Worm (Caenorhabditis elegans) whole organism, late embryonic: ENCODE results near the gene ZK637.14.

ENCODE experiments used
- C08G9.2 ChIP-seq: sonication (generic microtip); optimal IDR thresholded peaks from 2 replicates; lab custom pipeline; 2016; ENCODE audit warnings: mild to moderate bottlenecking, missing genetic modification characterization, moderate library complexity, missing compliant biosample characterization
- C38D4.7 ChIP-seq: fragments of 200-800 bp; sonication (Bioruptor generic); optimal IDR thresholded peaks from 2 replicates; lab custom pipeline; 2018; ENCODE audit warnings: mild to moderate bottlenecking, missing genetic modification characterization, moderate library complexity, missing compliant biosample characterization
- F13H6.1 ChIP-seq: sonication (generic microtip); optimal IDR thresholded peaks from 2 replicates; lab custom pipeline; 2016; ENCODE audit warnings: missing genetic modification characterization, missing compliant biosample characterization
- K02D7.2 ChIP-seq: sonication (generic microtip); optimal IDR thresholded peaks from 2 replicates; lab custom pipeline; 2017; ENCODE audit warnings: mild to moderate bottlenecking, missing genetic modification characterization, missing compliant biosample characterization
- Y22D7AL.16 ChIP-seq: sonication (generic microtip); optimal IDR thresholded peaks from 2 replicates; lab custom pipeline; 2016; ENCODE audit warnings: missing genetic modification characterization, missing compliant biosample characterization
- ama-1 ChIP-seq: fragments of 150-350 bp; optimal IDR thresholded peaks from 2 replicates; lab custom pipeline; 2014
- ceh-14 ChIP-seq: sonication (generic microtip); optimal IDR thresholded peaks from 2 replicates; lab custom pipeline; 2016; ENCODE audit warnings: missing genotype, missing genetic modification characterization, missing compliant biosample characterization
- ceh-2 ChIP-seq: sonication (generic microtip); optimal IDR thresholded peaks from 2 replicates; lab custom pipeline; 2016; ENCODE audit warnings: missing genotype, missing genetic modification characterization, missing compliant biosample characterization
- ceh-24 ChIP-seq: sonication (generic microtip); optimal IDR thresholded peaks from 2 replicates; lab custom pipeline; 2016; ENCODE audit warnings: mild to moderate bottlenecking, missing genetic modification characterization, missing compliant biosample characterization
- ceh-31 ChIP-seq: sonication (generic microtip); optimal IDR thresholded peaks from 2 replicates; lab custom pipeline; 2016; ENCODE audit warnings: missing genetic modification characterization, missing compliant biosample characterization
- ceh-48 ChIP-seq: sonication (generic microtip); optimal IDR thresholded peaks from 2 replicates; lab custom pipeline; 2016; ENCODE audit warnings: missing genetic modification characterization, inconsistent platforms, missing compliant biosample characterization
- ceh-6 ChIP-seq: fragments of 200-800 bp; sonication (Bioruptor generic); optimal IDR thresholded peaks from 2 replicates; lab custom pipeline; 2018; ENCODE audit warnings: mild to moderate bottlenecking, missing genetic modification characterization, missing compliant biosample characterization
- dve-1 ChIP-seq: sonication (generic microtip); optimal IDR thresholded peaks from 2 replicates; lab custom pipeline; 2017; ENCODE audit warnings: antibody characterized with exemption, mild to moderate bottlenecking, missing genetic modification characterization, missing compliant biosample characterization
- elt-2 ChIP-seq: sonication (generic microtip); optimal IDR thresholded peaks from 2 replicates; lab custom pipeline; 2016; ENCODE audit warnings: missing genetic modification reagents, missing genetic modification characterization, missing compliant biosample characterization
- elt-4 ChIP-seq: sonication (generic microtip); optimal IDR thresholded peaks from 2 replicates; lab custom pipeline; 2016; ENCODE audit warnings: missing genetic modification characterization, missing compliant biosample characterization
- fax-1 ChIP-seq: sonication (generic microtip); optimal IDR thresholded peaks from 2 replicates; lab custom pipeline; 2016; ENCODE audit warnings: missing genotype, missing genetic modification characterization, missing compliant biosample characterization
- gmeb-2 ChIP-seq: sonication (generic microtip); optimal IDR thresholded peaks from 2 replicates; lab custom pipeline; 2016; ENCODE audit warnings: missing genetic modification characterization, inconsistent platforms, missing compliant biosample characterization
- hlh-15 ChIP-seq: sonication (generic microtip); optimal IDR thresholded peaks from 2 replicates; lab custom pipeline; 2016; ENCODE audit warnings: missing genetic modification characterization, missing compliant biosample characterization
- lim-6 ChIP-seq: sonication (generic microtip); optimal IDR thresholded peaks from 2 replicates; lab custom pipeline; 2016; ENCODE audit warnings: missing genetic modification characterization, missing compliant biosample characterization
- lin-11 ChIP-seq: fragments of 200-800 bp; sonication (Bioruptor generic); optimal IDR thresholded peaks from 2 replicates; lab custom pipeline; 2018; ENCODE audit warnings: mild to moderate bottlenecking, missing genetic modification characterization, missing compliant biosample characterization
- madf-2 ChIP-seq: sonication (generic microtip); optimal IDR thresholded peaks from 2 replicates; lab custom pipeline; 2017; ENCODE audit warnings: missing genetic modification characterization, missing compliant biosample characterization
- nfya-1 ChIP-seq: sonication (generic microtip); optimal IDR thresholded peaks from 2 replicates; lab custom pipeline; 2017; ENCODE audit warnings: missing genetic modification characterization, mild to moderate bottlenecking, missing compliant biosample characterization, antibody characterized with exemption, moderate library complexity
- nhr-11 ChIP-seq: fragments of 150-350 bp; optimal IDR thresholded peaks from 2 replicates; lab custom pipeline; 2014; ENCODE audit warnings: missing biosample characterization, missing genetic modification characterization
- pag-3 ChIP-seq: sonication (generic microtip); optimal IDR thresholded peaks from 2 replicates; lab custom pipeline; 2016; ENCODE audit warnings: missing compliant biosample characterization, missing genetic modification characterization, borderline replicate concordance
- pat-9 ChIP-seq: fragments of 200-800 bp; sonication (Bioruptor generic); optimal IDR thresholded peaks from 2 replicates; lab custom pipeline; 2018; ENCODE audit warnings: mild to moderate bottlenecking, missing genetic modification characterization, moderate library complexity, missing compliant biosample characterization
- pax-1 ChIP-seq: fragments of 150-350 bp; optimal IDR thresholded peaks from 2 replicates; lab custom pipeline; 2014; ENCODE audit warnings: missing biosample characterization, missing genetic modification characterization
- pha-2 ChIP-seq: sonication (generic microtip); optimal IDR thresholded peaks from 2 replicates; lab custom pipeline; 2017; ENCODE audit warnings: mild to moderate bottlenecking, missing genetic modification characterization, missing compliant biosample characterization
- ref-2 ChIP-seq: sonication (generic microtip); optimal IDR thresholded peaks from 2 replicates; lab custom pipeline; 2016; ENCODE audit warnings: missing genetic modification characterization, missing compliant biosample characterization
- sdc-2 ChIP-seq: sonication (generic microtip); optimal IDR thresholded peaks from 2 replicates; lab custom pipeline; 2016; ENCODE audit warnings: missing genotype, missing genetic modification characterization, missing compliant biosample characterization
- tbx-7 ChIP-seq: sonication (generic microtip); optimal IDR thresholded peaks from 2 replicates; lab custom pipeline; 2016; ENCODE audit warnings: missing genotype, missing genetic modification characterization, missing compliant biosample characterization
- ttx-3 ChIP-seq: sonication (generic microtip); optimal IDR thresholded peaks from 2 replicates; lab custom pipeline; 2016; ENCODE audit warnings: missing genetic modification reagents, missing genetic modification characterization, missing compliant biosample characterization
- unc-3 ChIP-seq, 2 experiments: fragments of 200-800 bp in 1 of 2; sonication (Bioruptor generic) in 1 of 2; sonication (generic microtip) in 1 of 2; conservative IDR thresholded peaks in 1 of 2; optimal IDR thresholded peaks in 1 of 2; 2 replicates each; pipeline versions ENCODE4 v1.3.6 to Lab custom; 2016 to 2022; ENCODE audit warnings: missing compliant biosample characterization in 2 of 2, missing genetic modification characterization in 2 of 2, missing genetic modification reagents in 1 of 2
- unc-55 ChIP-seq: sonication (generic microtip); optimal IDR thresholded peaks from 2 replicates; lab custom pipeline; 2017; ENCODE audit warnings: missing biosample characterization, missing genetic modification reagents, missing genetic modification characterization
- unc-86 ChIP-seq: sonication (generic microtip); optimal IDR thresholded peaks from 2 replicates; lab custom pipeline; 2016; ENCODE audit warnings: missing genetic modification characterization, missing compliant biosample characterization
- zip-5 ChIP-seq: sonication (generic microtip); optimal IDR thresholded peaks from 2 replicates; lab custom pipeline; 2016; ENCODE audit warnings: missing genetic modification characterization, missing compliant biosample characterization

The ZK637.14 gene

ce11 chrIII:8919784-8920183 is 30.8 kb upstream of the ZK637.14 start, which contains the start of gene ZK637.15:
Gene ZK637.15 (plus strand): TSS chrIII:8920084.
- TF ChIP-seq nfya-1 (no peak), pat-9 (tag; lab: Kevin White, UChicago) (no peak), Y22D7AL.16 (tag; lab: Kevin White, UChicago) (no peak), ceh-48 (tag; lab: Kevin White, UChicago) (no peak), nhr-11 (tag; lab: Kevin White, UChicago) (no peak), ceh-24 (no peak), sdc-2 (tag; lab: Kevin White, UChicago) (no peak), C38D4.7 (GFP tag; lab: Kevin White, UChicago) (no peak), pha-2 (no peak), F13H6.1 (no peak), K02D7.2 (tag; lab: Kevin White, UChicago) (no peak), ama-1 (no peak), pag-3 (no peak), lin-11 (tag; lab: Kevin White, UChicago) (no peak), hlh-15 (tag; lab: Kevin White, UChicago) (no peak), ceh-31 (tag; lab: Kevin White, UChicago) (no peak)

- TF ChIP-seq gmeb-2 (tag; lab: Kevin White, UChicago) (no peak), Y22D7AL.16 (tag; lab: Kevin White, UChicago) (no peak), ceh-14 (tag; lab: Kevin White, UChicago) (no peak), nfya-1 (no peak), pax-1 (tag; lab: Kevin White, UChicago) (no peak), tbx-7 (no peak), elt-2 (tag; lab: Kevin White, UChicago) (no peak), ref-2 (tag; lab: Kevin White, UChicago) (no peak), ceh-31 (tag; lab: Kevin White, UChicago) (no peak), lim-6 (tag; lab: Kevin White, UChicago) (no peak), unc-55 (GFP tag; lab: Kevin White, UChicago) (no peak), hlh-15 (tag; lab: Kevin White, UChicago) (no peak), ttx-3 (tag; lab: Kevin White, UChicago) (no peak), pha-2 (no peak), ceh-2 (tag; lab: Kevin White, UChicago) (no peak)
Measured at ce11 chrIII:8917879-8918381, 29.0 kb upstream of the ZK637.14 start, which contains the start of gene cdc-25.3. Gene cdc-25.3 (minus strand): TSS chrIII:8917929.

- TF ChIP-seq fax-1 (tag; lab: Kevin White, UChicago): no peak
- no peak for TF ChIP-seq Y22D7AL.16 (tag; lab: Kevin White, UChicago)
Measured at ce11 chrIII:8913469-8913868, 24.5 kb upstream of the ZK637.14 start, which contains the start of gene trxr-2. Gene trxr-2 (plus strand): TSS chrIII:8913769.

- TF ChIP-seq ceh-6 (GFP tag; lab: Kevin White, UChicago): no peak
- no peak for TF ChIP-seq C08G9.2 (tag; lab: Kevin White, UChicago)
- TF ChIP-seq dve-1 (tag; lab: Kevin White, UChicago): no peak
- TF ChIP-seq zip-5 (tag; lab: Kevin White, UChicago): no peak
- TF ChIP-seq elt-4 (tag; lab: Kevin White, UChicago): no peak
- no peak for TF ChIP-seq unc-3 (GFP tag; conservative IDR thresholded peaks at IDR 0.05; lab: Robert Waterston, UW)
- no peak for TF ChIP-seq unc-3 (tag; optimal IDR thresholded peaks at IDR 0.05; lab: Kevin White, UChicago)
- TF ChIP-seq ceh-14 (tag; lab: Kevin White, UChicago): no peak
- TF ChIP-seq ceh-24: no peak
- no peak for TF ChIP-seq madf-2
- no peak for TF ChIP-seq ceh-48 (tag; lab: Kevin White, UChicago)
- TF ChIP-seq unc-86 (tag; lab: Kevin White, UChicago): no peak
Measured at ce11 chrIII:8911598-8912194, 22.7 kb upstream of the ZK637.14 start, which contains the start of gene tpk-1. Gene tpk-1 (plus strand): TSS chrIII:8912144.
